In the genomic region with DNA sequence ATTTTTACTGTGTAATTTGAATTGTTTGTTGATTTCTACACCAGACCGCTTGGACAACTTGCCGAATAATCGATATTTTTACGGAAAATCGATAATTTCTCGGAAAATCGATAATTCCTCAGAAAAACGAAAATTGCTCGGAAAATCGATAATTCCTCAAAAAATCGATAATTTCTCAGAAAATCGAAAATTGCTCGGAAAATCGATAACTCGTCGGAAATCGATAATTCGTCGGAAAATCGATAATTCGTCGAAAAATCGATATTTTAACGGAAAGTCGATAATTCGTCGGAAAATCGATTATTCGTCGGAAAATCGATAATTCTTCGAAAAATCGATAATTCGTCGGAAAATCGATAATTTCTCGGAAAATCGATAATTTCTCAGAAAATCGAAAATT, we compare ENCODE assay signal across 4 worm cellular contexts.
TF ChIP-seq lines count a peak whose summit lies in the region.

No protein-coding gene starts in this region.

TF ChIP-seq in whole organism, L3 larva, 47 proteins besides CTCF, POLR2A, EP300 and RAD21:
- TF ChIP-seq ceh-28 (tag; optimal IDR thresholded peaks at IDR 0.05; lab: Kevin White, UChicago), result peak; percentile 95

TF ChIP-seq in whole organism, L4 larva, 104 proteins besides CTCF, POLR2A, EP300 and RAD21:
- peak; percentile 92 for TF ChIP-seq ceh-28 (tag; optimal IDR thresholded peaks at IDR 0.05; lab: Kevin White, UChicago)

TF ChIP-seq in whole organism, late embryonic, 69 proteins besides CTCF, POLR2A, EP300 and RAD21:
- peak; percentile 80 for TF ChIP-seq ceh-48 (tag; optimal IDR thresholded peaks at IDR 0.05; lab: Kevin White, UChicago)

TF ChIP-seq in whole organism, midembryonic, 9 proteins besides CTCF, POLR2A, EP300 and RAD21:
- TF ChIP-seq T22C8.4 (GFP tag; IDR thresholded peaks at IDR 0.05; lab: Robert Waterston, UW), result peak; percentile 97
